Worm (Caenorhabditis elegans) whole organism, L4 larva: ENCODE data around the gene B0361.14.

ENCODE experiments used
- Y105C5A.15 ChIP-seq: fragments of 200-800 bp; sonication (Bioruptor generic); IDR thresholded peaks from 2 replicates; pipeline ENCODE4 v1.3.6; 2022; ENCODE audit warnings: missing genetic modification characterization, missing compliant biosample characterization
- ceh-28 ChIP-seq: fragments of 150-350 bp; optimal IDR thresholded peaks from 2 replicates; lab custom pipeline; 2014; ENCODE audit warnings: missing biosample characterization, missing genetic modification reagents, missing genetic modification characterization
- lin-15B ChIP-seq: fragments of 150-350 bp; sonication (generic microtip); optimal IDR thresholded peaks from 3 replicates; lab custom pipeline; 2014; ENCODE audit warnings: missing biosample characterization, missing genetic modification characterization
- lin-39 ChIP-seq: fragments of 150-350 bp; optimal IDR thresholded peaks from 2 replicates; lab custom pipeline; 2014; ENCODE audit warnings: missing biosample characterization, missing genetic modification reagents, missing genetic modification characterization
- nhr-28 ChIP-seq: fragments of 150-350 bp; optimal IDR thresholded peaks from 2 replicates; lab custom pipeline; 2014; ENCODE audit warnings: missing biosample characterization, missing genetic modification characterization
- nhr-76 ChIP-seq: fragments of 150-350 bp; optimal IDR thresholded peaks from 2 replicates; lab custom pipeline; 2014; ENCODE audit warnings: missing biosample characterization, missing genetic modification characterization
- unc-62 ChIP-seq, 3 experiments: fragments of 150-350 bp in 1 of 3; sonication (generic microtip); optimal IDR thresholded peaks in 2 of 3; peaks in 1 of 3; 1 replicate in 1 of 3; 2 replicates in 2 of 3; lab custom pipeline; 2014 to 2017; ENCODE audit warnings: missing biosample characterization in 3 of 3, missing genetic modification characterization in 3 of 3, missing genetic modification reagents in 3 of 3, missing genotype in 1 of 3

- TF ChIP-seq ceh-28 = no peak
- TF ChIP-seq Y105C5A.15 (GFP tag; lab: Robert Waterston, UW) = no peak
- peak in 1 of 2 experiments; percentile 52 for TF ChIP-seq unc-62 (GFP tag; optimal IDR thresholded peaks at IDR 0.05 in 1 of 2; lab: Kevin White, UChicago)
- TF ChIP-seq unc-62 (tag; optimal IDR thresholded peaks at IDR 0.05; lab: Kevin White, UChicago) = no peak
- no peak for TF ChIP-seq lin-15B (tag; lab: Kevin White, UChicago)
- no peak for TF ChIP-seq nhr-28 (tag; lab: Kevin White, UChicago)
- no peak for TF ChIP-seq nhr-76 (tag; lab: Kevin White, UChicago)
- no peak for TF ChIP-seq lin-39 (tag; lab: Kevin White, UChicago)
Measured at ce11 chrIII:7291216-7291615, 8.1 kb downstream of the B0361.14 start.
